Worm (Caenorhabditis elegans): Measurements from ENCODE around the gene tmem-131.

Gene tmem-131

DNA sequence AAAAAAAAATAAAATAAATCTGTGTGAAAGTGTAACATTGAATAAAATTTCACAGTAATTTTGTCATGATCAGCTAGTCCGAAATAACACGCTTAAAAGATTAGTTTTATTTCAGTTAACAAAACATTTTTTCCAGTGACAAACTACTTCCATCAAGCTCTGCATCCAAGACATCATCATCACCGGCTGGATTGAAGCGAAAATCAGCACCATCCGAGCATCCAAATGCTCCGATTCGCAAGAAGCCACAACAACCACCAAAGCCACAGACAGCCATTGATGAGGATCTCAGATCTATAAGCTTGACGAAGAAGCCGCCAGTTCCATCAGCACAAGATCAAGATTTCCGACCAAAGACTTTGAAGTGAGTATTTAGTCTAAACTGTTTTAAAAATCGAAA lies 29.3 kb upstream of the tmem-131 start:
- no peak for TF ChIP-seq Y48G9A.11 (GFP tag; IDR thresholded peaks at IDR 0.05)
- no peak for TF ChIP-seq fos-1 (tag; optimal IDR thresholded peaks at IDR 0.05)
- no peak for TF ChIP-seq zip-2 (tag; optimal IDR thresholded peaks at IDR 0.05)
- TF ChIP-seq tra-1 (GFP tag; IDR thresholded peaks at IDR 0.05): no peak
- TF ChIP-seq lin-38 (GFP tag; IDR thresholded peaks at IDR 0.05): 0 out of 2 replicates have a peak, but pooled peaks have one; percentile 11
- peak; percentile 78 for TF ChIP-seq aha-1 (tag)
- peak; percentile 49; the same call in 1 of the 2 replicates for TF ChIP-seq T26A8.4 (GFP tag; IDR thresholded peaks at IDR 0.05)
- no peak for TF ChIP-seq F10B5.3 (tag; optimal IDR thresholded peaks at IDR 0.05)

DNA sequence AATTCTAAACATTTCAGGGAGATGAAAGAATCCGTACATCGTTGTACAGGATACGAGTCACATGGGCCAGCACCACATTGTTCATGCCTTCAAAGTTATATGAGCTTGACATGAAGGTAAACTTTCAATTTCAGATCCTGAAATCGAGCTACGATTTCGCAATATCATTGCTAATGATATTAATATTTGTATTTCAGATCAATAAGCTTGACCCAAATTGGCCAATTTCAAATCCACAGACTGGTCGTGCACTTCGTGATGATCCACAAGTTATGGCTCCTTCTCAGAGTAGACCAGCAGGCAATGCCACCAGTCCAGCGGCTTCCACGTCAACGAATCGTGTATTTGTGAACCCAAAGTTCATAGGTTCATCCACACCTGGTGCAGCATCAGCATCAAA lies 28.4 kb upstream of the tmem-131 start:
- TF ChIP-seq nhr-28 (tag; optimal IDR thresholded peaks at IDR 0.05): no peak
- TF ChIP-seq hif-1 (tag; optimal IDR thresholded peaks at IDR 0.05): no peak
- peak; percentile 53 for TF ChIP-seq aha-1 (tag)
- TF ChIP-seq F49E8.2 (tag; optimal IDR thresholded peaks at IDR 0.05; ENCODE audit: borderline replicate concordance): no peak
- TF ChIP-seq nhr-42 (GFP tag; IDR thresholded peaks at IDR 0.05): no peak
- no peak for TF ChIP-seq lin-1 (GFP tag; IDR thresholded peaks at IDR 0.05)
- TF ChIP-seq hlh-30 (tag; optimal IDR thresholded peaks at IDR 0.05; ENCODE audit: insufficient read depth): no peak
- TF ChIP-seq Y48G9A.11 (GFP tag; IDR thresholded peaks at IDR 0.05): no peak
- TF ChIP-seq Y5F2A.4 (GFP tag; optimal IDR thresholded peaks at IDR 0.05): no peak
- TF ChIP-seq ceh-62 (tag; optimal IDR thresholded peaks at IDR 0.05): no peak
- peak in 1 of 2 experiments; percentile 60 for TF ChIP-seq unc-62 (GFP tag; optimal IDR thresholded peaks at IDR 0.05 in 1 of 2)
- TF ChIP-seq unc-62 (tag; optimal IDR thresholded peaks at IDR 0.05): no peak
- TF ChIP-seq attf-4 (tag; optimal IDR thresholded peaks at IDR 0.05): no peak
- TF ChIP-seq ceh-32 (tag; optimal IDR thresholded peaks at IDR 0.05; ENCODE audit: poor library complexity): no peak
- no peak for TF ChIP-seq jun-1 (tag; optimal IDR thresholded peaks at IDR 0.05)

DNA sequence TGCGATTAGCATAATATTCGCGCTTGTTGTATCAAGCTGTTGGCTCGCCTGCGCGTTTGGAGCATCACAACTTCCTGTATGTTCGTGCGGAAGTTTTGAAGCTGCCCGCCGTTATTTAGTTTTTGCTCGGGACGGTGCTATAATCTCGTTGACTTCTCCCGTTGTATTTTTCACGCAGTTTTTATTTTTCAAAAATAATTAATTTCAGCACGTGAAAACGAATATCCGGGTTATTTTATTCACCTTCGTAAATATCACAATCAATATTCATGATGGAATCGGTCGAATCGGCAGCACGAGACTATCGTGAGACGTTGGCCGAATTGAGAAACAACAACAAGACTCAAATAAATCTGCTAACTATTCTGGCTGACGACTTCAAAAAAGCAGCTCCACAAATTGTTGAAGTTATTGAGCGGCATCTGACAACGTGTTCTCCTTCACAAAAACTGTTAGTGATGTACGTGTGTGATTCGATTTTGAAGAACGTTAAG lies 27.2 kb upstream of the tmem-131 start:
- TF ChIP-seq zip-11 (GFP tag; IDR thresholded peaks at IDR 0.05) (no peak), snpc-4 (tag; optimal IDR thresholded peaks at IDR 0.05) (no peak), lin-38 (GFP tag; IDR thresholded peaks at IDR 0.05) (peak; percentile 55; the same call in 1 of the 2 replicates), tag-97 (GFP tag; IDR thresholded peaks at IDR 0.05) (no peak), F37D6.2 (tag; optimal IDR thresholded peaks at IDR 0.05) (no peak), F26F4.8 (GFP tag; conservative IDR thresholded peaks at IDR 0.05) (no peak), unc-130 (GFP tag; optimal IDR thresholded peaks at IDR 0.05) (no peak), mes-2 (tag; optimal IDR thresholded peaks at IDR 0.05; ENCODE audit: poor library complexity, severe bottlenecking) (no peak), Y5F2A.4 (GFP tag; optimal IDR thresholded peaks at IDR 0.05) (no peak), ceh-62 (tag; optimal IDR thresholded peaks at IDR 0.05) (no peak), T20F7.1 (GFP tag; optimal IDR thresholded peaks at IDR 0.05) (peak; percentile 62), F10B5.3 (tag; optimal IDR thresholded peaks at IDR 0.05) (no peak), pha-4 (GFP tag; IDR thresholded peaks at IDR 0.05) (peak; percentile 72), pha-4 (tag; optimal IDR thresholded peaks at IDR 0.05) (no peak), F44E2.7 (GFP tag; IDR thresholded peaks at IDR 0.05) (no peak), nhr-102 (tag; optimal IDR thresholded peaks at IDR 0.05) (peak; percentile 53), daf-12 (tag; optimal IDR thresholded peaks at IDR 0.05) (no peak), nhr-10 (tag; optimal IDR thresholded peaks at IDR 0.05) (no peak), zip-2 (tag; optimal IDR thresholded peaks at IDR 0.05) (no peak), ceh-82 (tag; optimal IDR thresholded peaks at IDR 0.05) (no peak), dpl-1 (GFP tag; optimal IDR thresholded peaks at IDR 0.05) (peak; percentile 20), ZK337.2 (GFP tag; IDR thresholded peaks at IDR 0.05) (0 out of 2 replicates have a peak, but pooled peaks have one; percentile 26), egl-43 (GFP tag; IDR thresholded peaks at IDR 0.05) (no peak), nhr-25 (tag; optimal IDR thresholded peaks at IDR 0.05; ENCODE audit: borderline replicate concordance, insufficient read depth) (no peak), hif-1 (tag; optimal IDR thresholded peaks at IDR 0.05) (peak in 1 of 2 experiments; percentile 43), D1046.2 (GFP tag; IDR thresholded peaks at IDR 0.05) (no peak), ceh-28 (tag; optimal IDR thresholded peaks at IDR 0.05) (no peak), duxl-1 (tag; optimal IDR thresholded peaks at IDR 0.05; ENCODE audit: poor library complexity) (no peak), zag-1 (tag; optimal IDR thresholded peaks at IDR 0.05) (no peak), hmg-1.1 (GFP tag; IDR thresholded peaks at IDR 0.05) (0 out of 2 replicates have a peak, but pooled peaks have one; percentile 30), lin-29 (GFP tag; IDR thresholded peaks at IDR 0.05) (no peak), mdt-29 (GFP tag; IDR thresholded peaks at IDR 0.05) (0 out of 2 replicates have a peak, but pooled peaks have one; percentile 43), Y48G9A.11 (GFP tag; IDR thresholded peaks at IDR 0.05) (peak; percentile 17; the same call in 1 of the 2 replicates), nhr-28 (tag; optimal IDR thresholded peaks at IDR 0.05) (no peak)
